Fruit fly (Drosophila melanogaster) whole organism, embryonic: ENCODE measurements around the gene CG13850.

Experiments used
- Adf1 ChIP-seq: fragments of 200-800 bp; sonication (Bioruptor generic); IDR thresholded peaks from 2 replicates; pipeline ENCODE4 v1.3.6; 2022; ENCODE audit warnings: missing biosample characterization, missing genetic modification characterization
- Awh ChIP-seq: fragments of 200-800 bp; sonication (Bioruptor generic); IDR thresholded peaks from 2 replicates; pipeline ENCODE4, ENCODE4 v1.3.6; 2022; ENCODE audit warnings: missing biosample characterization, missing genetic modification characterization
- B-H1 ChIP-seq: fragments of 200-800 bp; sonication (Bioruptor generic); IDR thresholded peaks from 3 replicates; pipeline ENCODE4 v1.3.6; 2022; ENCODE audit warnings: missing biosample characterization, missing genetic modification characterization
- B-H2 ChIP-seq: fragments of 200-800 bp; sonication (Bioruptor generic); optimal IDR thresholded peaks from 2 replicates; lab custom pipeline; 2018; ENCODE audit warnings: missing biosample characterization, mild to moderate bottlenecking, missing genetic modification characterization
- BtbVII ChIP-seq: fragments of 200-800 bp; sonication (Bioruptor generic); optimal IDR thresholded peaks from 3 replicates; lab custom pipeline; 2017; ENCODE audit warnings: missing biosample characterization, mild to moderate bottlenecking, missing genetic modification characterization
- CG10366 ChIP-seq: fragments of 200-800 bp; sonication (Bioruptor generic); IDR thresholded peaks from 2 replicates; pipeline ENCODE4 v1.3.6; 2022; ENCODE audit warnings: missing biosample characterization, missing genetic modification characterization
- CG11723 ChIP-seq: fragments of 200-800 bp; sonication (Bioruptor generic); optimal IDR thresholded peaks from 2 replicates; lab custom pipeline; 2017; ENCODE audit warnings: missing biosample characterization, mild to moderate bottlenecking, missing genetic modification characterization
- CG12104 ChIP-seq: fragments of 200-800 bp; sonication (Bioruptor generic); optimal IDR thresholded peaks from 3 replicates; lab custom pipeline; 2016; ENCODE audit warnings: missing biosample characterization, missing genetic modification characterization
- CG12391 ChIP-seq: fragments of 200-800 bp; sonication (Bioruptor generic); optimal IDR thresholded peaks from 3 replicates; lab custom pipeline; 2018; ENCODE audit warnings: missing biosample characterization, mild to moderate bottlenecking, missing genetic modification characterization, moderate library complexity
- CG16813 ChIP-seq: fragments of 200-800 bp; sonication (Bioruptor generic); IDR thresholded peaks from 3 replicates; pipeline ENCODE4 v1.3.6; 2022; ENCODE audit warnings: missing biosample characterization, missing genetic modification characterization; ENCODE audit not compliant: partially characterized antibody
- CG16863 ChIP-seq: fragments of 200-800 bp; sonication (Bioruptor generic); optimal IDR thresholded peaks from 3 replicates; lab custom pipeline; 2016; ENCODE audit warnings: missing biosample characterization, missing genetic modification characterization
- CG18262 ChIP-seq: fragments of 200-800 bp; optimal IDR thresholded peaks from 3 replicates; lab custom pipeline; 2019; ENCODE audit warnings: missing biosample characterization, mild to moderate bottlenecking, missing genetic modification characterization, moderate library complexity
- CG31224 ChIP-seq: fragments of 200-800 bp; sonication (Bioruptor generic); IDR thresholded peaks from 2 replicates; pipeline ENCODE4 v1.3.6; 2022; ENCODE audit warnings: missing biosample characterization, missing genetic modification characterization
- CG4360 ChIP-seq: fragments of 200-800 bp; sonication (Bioruptor generic); IDR thresholded peaks from 2 replicates; pipeline ENCODE4 v1.3.6; 2022; ENCODE audit warnings: missing biosample characterization, missing genetic modification characterization
- CG4854 ChIP-seq: fragments of 200-800 bp; sonication (Bioruptor generic); optimal IDR thresholded peaks from 2 replicates; lab custom pipeline; 2016; ENCODE audit warnings: missing biosample characterization, missing genetic modification characterization, inconsistent platforms
- CG5953 ChIP-seq: fragments of 200-800 bp; sonication (Bioruptor generic); IDR thresholded peaks from 2 replicates; pipeline ENCODE4 v1.3.6; 2022; ENCODE audit warnings: missing biosample characterization, missing genetic modification characterization
- CG7271 ChIP-seq: fragments of 200-800 bp; sonication (Bioruptor generic); optimal IDR thresholded peaks from 2 replicates; lab custom pipeline; 2018; ENCODE audit warnings: missing biosample characterization, mild to moderate bottlenecking, missing genetic modification characterization, moderate library complexity
- CG9797 ChIP-seq: fragments of 200-800 bp; sonication (Bioruptor generic); optimal IDR thresholded peaks from 3 replicates; lab custom pipeline; 2018; ENCODE audit warnings: missing biosample characterization, mild to moderate bottlenecking, missing genetic modification characterization
- CG9817 ChIP-seq: fragments of 200-800 bp; sonication (Bioruptor generic); optimal IDR thresholded peaks from 2 replicates; lab custom pipeline; 2018; ENCODE audit warnings: missing biosample characterization, mild to moderate bottlenecking, missing genetic modification characterization, moderate library complexity
- CG9876 ChIP-seq: fragments of 200-800 bp; sonication (Bioruptor generic); optimal IDR thresholded peaks from 2 replicates; lab custom pipeline; 2016; ENCODE audit warnings: missing biosample characterization, missing genetic modification characterization
- GATAe ChIP-seq: fragments of 200-800 bp; sonication (Bioruptor generic); conservative IDR thresholded peaks from 2 replicates; pipeline ENCODE4 v1.3.6; 2022; ENCODE audit warnings: missing biosample characterization, missing genetic modification characterization
- H2.0 ChIP-seq: fragments of 200-800 bp; sonication (Bioruptor generic); IDR thresholded peaks from 2 replicates; pipeline ENCODE4 v1.3.6; 2022; ENCODE audit warnings: missing biosample characterization, missing genetic modification characterization
- HLH54F ChIP-seq: fragments of 200-800 bp; sonication (Bioruptor generic); optimal IDR thresholded peaks from 3 replicates; lab custom pipeline; 2016; ENCODE audit warnings: missing biosample characterization, missing genetic modification characterization
- HmgZ ChIP-seq: fragments of 200-800 bp; sonication (Bioruptor generic); optimal IDR thresholded peaks from 2 replicates; lab custom pipeline; 2018; ENCODE audit warnings: missing biosample characterization, mild to moderate bottlenecking, missing genetic modification characterization
- Jarid2 ChIP-seq: fragments of 200-800 bp; sonication (Bioruptor generic); optimal IDR thresholded peaks from 3 replicates; lab custom pipeline; 2017; ENCODE audit warnings: mild to moderate bottlenecking, missing biosample characterization, missing genetic modification reagents, missing genetic modification characterization
- PHDP ChIP-seq: fragments of 200-800 bp; sonication (Bioruptor generic); optimal IDR thresholded peaks from 3 replicates; lab custom pipeline; 2018; ENCODE audit warnings: missing biosample characterization, mild to moderate bottlenecking, missing genetic modification characterization, moderate library complexity
- Rx ChIP-seq: fragments of 200-800 bp; sonication (Bioruptor generic); IDR thresholded peaks from 2 replicates; pipeline ENCODE4 v1.3.6; 2022; ENCODE audit warnings: missing biosample characterization, missing genetic modification characterization
- Sox102F ChIP-seq: fragments of 200-800 bp; sonication (Bioruptor generic); optimal IDR thresholded peaks from 2 replicates; lab custom pipeline; 2018; ENCODE audit warnings: missing biosample characterization, mild to moderate bottlenecking, missing genetic modification characterization, moderate library complexity
- Ssrp ChIP-seq: fragments of 200-800 bp; sonication (Bioruptor generic); optimal IDR thresholded peaks from 2 replicates; lab custom pipeline; 2018; ENCODE audit warnings: missing biosample characterization, mild to moderate bottlenecking, missing genetic modification characterization, moderate library complexity
- Stat92E ChIP-seq, 3 experiments: fragments of >200 bp in 2 of 3; fragments of 200-800 bp in 1 of 3; sonication (Bioruptor generic) in 1 of 3; optimal IDR thresholded peaks; 2 replicates each; lab custom pipeline; 2017 to 2019; ENCODE audit warnings: missing biosample characterization in 3 of 3, missing genetic modification characterization in 3 of 3, mild to moderate bottlenecking in 1 of 3, moderate library complexity in 1 of 3
- Usf ChIP-seq: fragments of 200-800 bp; sonication (Bioruptor generic); optimal IDR thresholded peaks from 2 replicates; lab custom pipeline; 2017; ENCODE audit warnings: missing genotype, missing biosample characterization, missing genetic modification characterization
- ato ChIP-seq: fragments of 200-800 bp; sonication (Bioruptor generic); IDR thresholded peaks from 2 replicates; pipeline ENCODE4 v1.3.6; 2022; ENCODE audit warnings: missing biosample characterization, missing genetic modification characterization; ENCODE audit not compliant: partially characterized antibody
- bab2 ChIP-seq: fragments of 200-800 bp; sonication (Bioruptor generic); optimal IDR thresholded peaks from 2 replicates; lab custom pipeline; 2016; ENCODE audit warnings: missing biosample characterization, missing genetic modification characterization
- br ChIP-seq: fragments of >200 bp; optimal IDR thresholded peaks from 2 replicates; lab custom pipeline; 2017
- btn ChIP-seq: fragments of 200-800 bp; sonication (Bioruptor generic); optimal IDR thresholded peaks from 2 replicates; lab custom pipeline; 2016; ENCODE audit warnings: missing biosample characterization, missing genetic modification characterization
- cas ChIP-seq: fragments of 200-800 bp; sonication (Bioruptor generic); IDR thresholded peaks from 2 replicates; pipeline ENCODE4 v1.3.6; 2022; ENCODE audit warnings: missing biosample characterization, missing genetic modification characterization
- da ChIP-seq: fragments of 200-800 bp; sonication (Bioruptor generic); optimal IDR thresholded peaks from 2 replicates; lab custom pipeline; 2016; ENCODE audit warnings: missing biosample characterization, missing genetic modification characterization
- dan ChIP-seq: fragments of 200-800 bp; sonication (Bioruptor generic); IDR thresholded peaks from 2 replicates; pipeline ENCODE4 v1.3.6; 2022; ENCODE audit warnings: missing biosample characterization, missing genetic modification characterization
- dati ChIP-seq: fragments of 200-800 bp; sonication (Bioruptor generic); IDR thresholded peaks from 2 replicates; pipeline ENCODE4 v1.3.6; 2022; ENCODE audit warnings: missing biosample characterization, missing genetic modification characterization
- dimm ChIP-seq: fragments of 200-800 bp; sonication (Bioruptor generic); IDR thresholded peaks from 2 replicates; pipeline ENCODE4 v1.3.6; 2022; ENCODE audit warnings: missing biosample characterization, missing genetic modification characterization
- dmrt11E ChIP-seq: fragments of 200-800 bp; sonication (Bioruptor generic); optimal IDR thresholded peaks from 3 replicates; lab custom pipeline; 2018; ENCODE audit warnings: missing biosample characterization, mild to moderate bottlenecking, missing genetic modification characterization, moderate library complexity
- gem ChIP-seq: fragments of 200-800 bp; sonication (Bioruptor generic); optimal IDR thresholded peaks from 2 replicates; lab custom pipeline; 2019; ENCODE audit warnings: missing biosample characterization, mild to moderate bottlenecking, missing genetic modification characterization, moderate library complexity
- grau ChIP-seq: fragments of 200-800 bp; optimal IDR thresholded peaks from 3 replicates; lab custom pipeline; 2019; ENCODE audit warnings: missing biosample characterization, mild to moderate bottlenecking, missing genetic modification characterization, moderate library complexity
- gsb ChIP-seq: fragments of 200-800 bp; sonication (Bioruptor generic); IDR thresholded peaks from 2 replicates; pipeline ENCODE4 v1.3.6; 2022; ENCODE audit warnings: missing biosample characterization, missing genetic modification characterization
- psq ChIP-seq: fragments of 200-800 bp; sonication (Bioruptor generic); optimal IDR thresholded peaks from 2 replicates; lab custom pipeline; 2017; ENCODE audit warnings: missing biosample characterization, missing genetic modification characterization
- seq ChIP-seq: fragments of 200-800 bp; sonication (Bioruptor generic); IDR thresholded peaks from 2 replicates; pipeline ENCODE4 v1.3.6; 2022; ENCODE audit warnings: missing biosample characterization, missing genetic modification characterization
- sna ChIP-seq: fragments of 200-800 bp; sonication (Bioruptor generic); IDR thresholded peaks from 2 replicates; pipeline ENCODE4 v1.3.6; 2022; ENCODE audit warnings: missing biosample characterization, missing genetic modification characterization; ENCODE audit not compliant: partially characterized antibody
- sr ChIP-seq: fragments of 200-800 bp; sonication (Bioruptor generic); IDR thresholded peaks from 3 replicates; pipeline ENCODE4 v1.3.6; 2022; ENCODE audit warnings: missing biosample characterization, missing genetic modification characterization
- usp ChIP-seq: fragments of >200 bp; optimal IDR thresholded peaks from 2 replicates; lab custom pipeline; 2017; ENCODE audit warnings: missing biosample characterization, missing genetic modification characterization
- wdn ChIP-seq: fragments of 200-800 bp; sonication (Bioruptor generic); IDR thresholded peaks from 2 replicates; pipeline ENCODE4 v1.3.6; 2022; ENCODE audit warnings: missing biosample characterization, missing genetic modification characterization
- zen2 ChIP-seq: fragments of 200-800 bp; sonication (Bioruptor generic); IDR thresholded peaks from 3 replicates; pipeline ENCODE4 v1.3.6; 2022; ENCODE audit warnings: missing biosample characterization, missing genetic modification characterization; ENCODE audit not compliant: partially characterized antibody

The CG13850 gene

dm6 chr3R:22358810-22359209 is 51.9 kb downstream of the CG13850 start (continued):
- peak; percentile 58 for TF ChIP-seq Ssrp
- peak; percentile 88 for TF ChIP-seq dmrt11E
- peak; percentile 57; the same call in 1 of the 2 replicates for TF ChIP-seq CG5953 (GFP tag; lab: Robert Waterston, UW)
- TF ChIP-seq PHDP (tag; lab: Kevin White, UChicago) = peak; percentile 77
- TF ChIP-seq CG18262 (tag; lab: Kevin White, UChicago) = peak; percentile 78
- peak; percentile 4 for TF ChIP-seq btn (GFP tag; lab: Kevin White, UChicago)
- peak; percentile 9 for TF ChIP-seq HLH54F
- TF ChIP-seq CG12104 (GFP tag; lab: Kevin White, UChicago) = peak; percentile 78
- TF ChIP-seq gsb (GFP tag; lab: Robert Waterston, UW) = peak; percentile 49
- no peak for TF ChIP-seq dati (GFP tag; lab: Robert Waterston, UW)
- peak; percentile 50 for TF ChIP-seq CG10366 (GFP tag; lab: Robert Waterston, UW)
- TF ChIP-seq sna = no peak
- peak in 1 of 3 experiments; percentile 15 for TF ChIP-seq Stat92E (GFP tag; optimal IDR thresholded peaks at IDR 0.05; lab: Kevin White, UChicago)
- peak; percentile 82 for TF ChIP-seq CG7271 (tag; lab: Kevin White, UChicago)
- peak; percentile 73 for TF ChIP-seq CG12391 (tag; lab: Kevin White, UChicago)
- TF ChIP-seq BtbVII (GFP tag; lab: Kevin White, UChicago) = peak; percentile 46
- no peak for TF ChIP-seq CG9797 (GFP tag; lab: Kevin White, UChicago)
- no peak for TF ChIP-seq B-H2
- no peak for TF ChIP-seq da (GFP tag; lab: Kevin White, UChicago)
- 0 out of 2 replicates have a peak, but pooled peaks have one; percentile 14 for TF ChIP-seq GATAe (GFP tag; lab: Robert Waterston, UW)
- peak; percentile 70 for TF ChIP-seq bab2 (GFP tag; lab: Kevin White, UChicago)
- peak; percentile 82 for TF ChIP-seq gem (tag; lab: Kevin White, UChicago)
- peak; percentile 6 for TF ChIP-seq CG9876 (GFP tag; lab: Kevin White, UChicago)
- TF ChIP-seq cas (GFP tag; lab: Robert Waterston, UW) = no peak
- peak; percentile 47 for TF ChIP-seq CG11723
- no peak for TF ChIP-seq usp
- TF ChIP-seq Sox102F (GFP tag; lab: Kevin White, UChicago) = peak; percentile 76
- peak; percentile 62 for TF ChIP-seq CG4854 (GFP tag; lab: Kevin White, UChicago)
- TF ChIP-seq CG16863 = peak; percentile 64
- peak; percentile 70 for TF ChIP-seq psq (GFP tag; lab: Kevin White, UChicago)
- TF ChIP-seq Adf1 (GFP tag; lab: Robert Waterston, UW) = no peak
- no peak for TF ChIP-seq Usf (GFP tag; lab: Kevin White, UChicago)
- peak; percentile 61; the same call in 1 of the 2 replicates for TF ChIP-seq CG4360 (GFP tag; lab: Robert Waterston, UW)
- no peak for TF ChIP-seq CG16813 (GFP tag; lab: Robert Waterston, UW)
- 0 out of 2 replicates have a peak, but pooled peaks have one; percentile 11 for TF ChIP-seq wdn (GFP tag; lab: Robert Waterston, UW)
- TF ChIP-seq grau (tag; lab: Kevin White, UChicago) = peak; percentile 58
- TF ChIP-seq Awh (GFP tag; lab: Robert Waterston, UW) = peak; percentile 83
- TF ChIP-seq Jarid2 (GFP tag; lab: Kevin White, UChicago) = peak; percentile 32
- TF ChIP-seq CG31224 (GFP tag; lab: Robert Waterston, UW) = peak; percentile 32; the same call in 1 of the 2 replicates
- TF ChIP-seq zen2 = no peak
- peak; percentile 40; the same call in 1 of the 2 replicates for TF ChIP-seq H2.0 (GFP tag; lab: Robert Waterston, UW)
- no peak for TF ChIP-seq br
- TF ChIP-seq dan (GFP tag; lab: Robert Waterston, UW) = no peak
- peak; percentile 54; the same call in 1 of the 2 replicates for TF ChIP-seq seq (GFP tag; lab: Robert Waterston, UW)
- no peak for TF ChIP-seq CG9817 (tag; lab: Kevin White, UChicago)
- TF ChIP-seq Rx (GFP tag; lab: Robert Waterston, UW) = peak; percentile 54; the same call in 1 of the 2 replicates
- no peak for TF ChIP-seq dimm
- TF ChIP-seq B-H1 (GFP tag; lab: Robert Waterston, UW) = peak; percentile 76
- TF ChIP-seq sr (GFP tag; lab: Robert Waterston, UW) = peak; percentile 22; the same call in 1 of the 3 replicates
- no peak for TF ChIP-seq ato (GFP tag; lab: Robert Waterston, UW)
- TF ChIP-seq HmgZ (tag; lab: Kevin White, UChicago) = peak; percentile 33
